Fruit fly (Drosophila melanogaster) whole organism, embryonic: ENCODE data around the gene CG6216.

Experiments
- ATbp ChIP-seq: fragments of 200-800 bp; sonication (Bioruptor generic); optimal IDR thresholded peaks from 2 replicates; lab custom pipeline; 2017; ENCODE audit warnings: missing biosample characterization, mild to moderate bottlenecking, missing genetic modification characterization, missing genetic modification reagents
- Bteb2 ChIP-seq: fragments of 200-800 bp; sonication (Bioruptor generic); optimal IDR thresholded peaks from 2 replicates; lab custom pipeline; 2016; ENCODE audit warnings: missing biosample characterization, missing genetic modification characterization
- CG11247 ChIP-seq: fragments of 200-800 bp; sonication (Bioruptor generic); IDR thresholded peaks from 2 replicates; pipeline ENCODE4 v1.3.6; 2022; ENCODE audit warnings: missing biosample characterization, missing genetic modification characterization
- CG12769 ChIP-seq: fragments of 200-800 bp; sonication (Bioruptor generic); optimal IDR thresholded peaks from 2 replicates; lab custom pipeline; 2019; ENCODE audit warnings: missing biosample characterization, mild to moderate bottlenecking, missing genetic modification characterization, moderate library complexity
- CG15073 ChIP-seq: fragments of 200-800 bp; sonication (Bioruptor generic); optimal IDR thresholded peaks from 2 replicates; lab custom pipeline; 2016; ENCODE audit warnings: missing biosample characterization, missing genetic modification characterization
- CG17361 ChIP-seq: fragments of 200-800 bp; sonication (Bioruptor generic); IDR thresholded peaks from 3 replicates; pipeline ENCODE4 v1.3.6; 2022; ENCODE audit warnings: missing biosample characterization, missing genetic modification characterization
- CG17568 ChIP-seq: fragments of 200-800 bp; sonication (Bioruptor generic); optimal IDR thresholded peaks from 2 replicates; lab custom pipeline; 2018; ENCODE audit warnings: missing biosample characterization, mild to moderate bottlenecking, missing genetic modification characterization, moderate library complexity
- CG30403 ChIP-seq: fragments of 200-800 bp; sonication (Bioruptor generic); optimal IDR thresholded peaks from 3 replicates; lab custom pipeline; 2016; ENCODE audit warnings: missing biosample characterization, missing genetic modification characterization
- CG31441 ChIP-seq: fragments of 200-800 bp; sonication (Bioruptor generic); IDR thresholded peaks from 2 replicates; pipeline ENCODE4 v1.3.6; 2022; ENCODE audit warnings: missing biosample characterization, missing genetic modification characterization
- CG3995 ChIP-seq: fragments of 200-800 bp; sonication (Bioruptor generic); optimal IDR thresholded peaks from 3 replicates; lab custom pipeline; 2016; ENCODE audit warnings: missing biosample characterization, missing genetic modification characterization
- CG42726 ChIP-seq: fragments of 200-800 bp; sonication (Bioruptor generic); IDR thresholded peaks from 2 replicates; pipeline ENCODE4 v1.3.6; 2022; ENCODE audit warnings: missing biosample characterization, missing genetic modification characterization; ENCODE audit not compliant: partially characterized antibody
- Eip74EF ChIP-seq, 2 experiments: fragments of 200-800 bp in 1 of 2; fragments of >200 bp in 1 of 2; sonication (Bioruptor generic) in 1 of 2; optimal IDR thresholded peaks; 2 replicates each; lab custom pipeline; 2017 to 2019; ENCODE audit warnings: missing biosample characterization in 2 of 2, missing genetic modification characterization in 2 of 2, mild to moderate bottlenecking in 1 of 2, moderate library complexity in 1 of 2
- Fer3 ChIP-seq: fragments of 200-800 bp; sonication (Bioruptor generic); optimal IDR thresholded peaks from 2 replicates; lab custom pipeline; 2018; ENCODE audit warnings: missing biosample characterization, mild to moderate bottlenecking, missing genetic modification characterization, moderate library complexity
- Gug ChIP-seq: fragments of 200-800 bp; sonication (Bioruptor generic); IDR thresholded peaks from 4 replicates; pipeline ENCODE4 v1.3.6; 2022; ENCODE audit warnings: missing biosample characterization, missing genetic modification characterization
- H2.0 ChIP-seq: fragments of 200-800 bp; sonication (Bioruptor generic); IDR thresholded peaks from 2 replicates; pipeline ENCODE4 v1.3.6; 2022; ENCODE audit warnings: missing biosample characterization, missing genetic modification characterization
- HLH4C ChIP-seq: fragments of 200-800 bp; sonication (Bioruptor generic); IDR thresholded peaks from 3 replicates; pipeline ENCODE4 v1.3.6; 2022; ENCODE audit warnings: missing biosample characterization, missing genetic modification characterization; ENCODE audit not compliant: partially characterized antibody
- Jarid2 ChIP-seq: fragments of 200-800 bp; sonication (Bioruptor generic); optimal IDR thresholded peaks from 3 replicates; lab custom pipeline; 2017; ENCODE audit warnings: mild to moderate bottlenecking, missing biosample characterization, missing genetic modification reagents, missing genetic modification characterization
- Kr ChIP-seq: fragments of 200-800 bp; sonication (Bioruptor generic); optimal IDR thresholded peaks from 2 replicates; lab custom pipeline; 2017; ENCODE audit warnings: missing biosample characterization, mild to moderate bottlenecking, missing genetic modification characterization
- MTF-1 ChIP-seq: fragments of 200-800 bp; sonication (Bioruptor generic); optimal IDR thresholded peaks from 2 replicates; lab custom pipeline; 2018; ENCODE audit warnings: missing biosample characterization, mild to moderate bottlenecking, missing genetic modification characterization, borderline replicate concordance
- Mrtf ChIP-seq: fragments of 200-800 bp; sonication (Bioruptor generic); IDR thresholded peaks from 3 replicates; pipeline ENCODE4 v1.3.6; 2022; ENCODE audit warnings: missing biosample characterization, missing genetic modification characterization
- Scr ChIP-seq: fragments of 200-800 bp; sonication (Bioruptor generic); IDR thresholded peaks from 2 replicates; pipeline ENCODE4 v1.3.6; 2022; ENCODE audit warnings: missing biosample characterization, missing genetic modification characterization; ENCODE audit not compliant: partially characterized antibody
- Ssrp ChIP-seq: fragments of 200-800 bp; sonication (Bioruptor generic); optimal IDR thresholded peaks from 2 replicates; lab custom pipeline; 2018; ENCODE audit warnings: missing biosample characterization, mild to moderate bottlenecking, missing genetic modification characterization, moderate library complexity
- Vsx1 ChIP-seq: fragments of 200-800 bp; sonication (Bioruptor generic); optimal IDR thresholded peaks from 2 replicates; lab custom pipeline; 2017; ENCODE audit warnings: missing biosample characterization, mild to moderate bottlenecking, missing genetic modification characterization, missing genetic modification reagents
- Xrp1 ChIP-seq: fragments of 200-800 bp; sonication (Bioruptor generic); IDR thresholded peaks from 2 replicates; pipeline ENCODE4 v1.3.6; 2022; ENCODE audit warnings: missing biosample characterization, missing genetic modification characterization
- YL-1 ChIP-seq: fragments of 200-800 bp; sonication (Bioruptor generic); optimal IDR thresholded peaks from 3 replicates; lab custom pipeline; 2017; ENCODE audit warnings: missing biosample characterization, mild to moderate bottlenecking, missing genetic modification characterization
- ac ChIP-seq: fragments of 200-800 bp; sonication (Bioruptor generic); optimal IDR thresholded peaks from 3 replicates; lab custom pipeline; 2017; ENCODE audit warnings: missing biosample characterization, mild to moderate bottlenecking, missing genetic modification characterization
- amos ChIP-seq: fragments of 200-800 bp; sonication (Bioruptor generic); IDR thresholded peaks from 2 replicates; pipeline ENCODE4 v1.3.6; 2022; ENCODE audit warnings: missing biosample characterization, missing genetic modification characterization; ENCODE audit not compliant: partially characterized antibody
- ase ChIP-seq: fragments of 200-800 bp; sonication (Bioruptor generic); IDR thresholded peaks from 3 replicates; pipeline ENCODE4 v1.3.6; 2022; ENCODE audit warnings: missing biosample characterization, missing genetic modification characterization
- bbx ChIP-seq: fragments of 200-800 bp; sonication (Bioruptor generic); IDR thresholded peaks from 2 replicates; pipeline ENCODE4 v1.3.6; 2022; ENCODE audit warnings: missing biosample characterization, missing genetic modification characterization; ENCODE audit not compliant: partially characterized antibody
- chinmo ChIP-seq: fragments of 200-800 bp; sonication (Bioruptor generic); IDR thresholded peaks from 4 replicates; pipeline ENCODE4 v1.3.6; 2022; ENCODE audit warnings: missing biosample characterization, missing genetic modification characterization; ENCODE audit not compliant: partially characterized antibody
- crol ChIP-seq: fragments of 200-800 bp; sonication (Bioruptor generic); IDR thresholded peaks from 2 replicates; pipeline ENCODE4 v1.3.6; 2022; ENCODE audit warnings: missing biosample characterization, missing genetic modification characterization
- da ChIP-seq: fragments of 200-800 bp; sonication (Bioruptor generic); optimal IDR thresholded peaks from 2 replicates; lab custom pipeline; 2016; ENCODE audit warnings: missing biosample characterization, missing genetic modification characterization
- dan ChIP-seq: fragments of 200-800 bp; sonication (Bioruptor generic); IDR thresholded peaks from 2 replicates; pipeline ENCODE4 v1.3.6; 2022; ENCODE audit warnings: missing biosample characterization, missing genetic modification characterization
- disco-r ChIP-seq: fragments of 200-800 bp; sonication (Bioruptor generic); optimal IDR thresholded peaks from 2 replicates; lab custom pipeline; 2016; ENCODE audit warnings: missing biosample characterization, missing genetic modification characterization
- fu2 ChIP-seq: fragments of 200-800 bp; sonication (Bioruptor generic); optimal IDR thresholded peaks from 2 replicates; lab custom pipeline; 2016; ENCODE audit warnings: missing biosample characterization, missing genetic modification characterization
- gcm ChIP-seq: fragments of 200-800 bp; sonication (Bioruptor generic); optimal IDR thresholded peaks from 2 replicates; lab custom pipeline; 2019; ENCODE audit warnings: missing biosample characterization, mild to moderate bottlenecking, missing genetic modification characterization, moderate library complexity
- gro ChIP-seq: fragments of 200-800 bp; sonication (Bioruptor generic); optimal IDR thresholded peaks from 2 replicates; lab custom pipeline; 2016; ENCODE audit warnings: missing biosample characterization, missing genetic modification characterization
- her ChIP-seq: fragments of 200-800 bp; sonication (Bioruptor generic); optimal IDR thresholded peaks from 2 replicates; lab custom pipeline; 2016; ENCODE audit warnings: missing biosample characterization, missing genetic modification characterization
- ken ChIP-seq: fragments of 200-800 bp; sonication (Bioruptor generic); IDR thresholded peaks from 3 replicates; pipeline ENCODE4 v1.3.6; 2022; ENCODE audit warnings: missing biosample characterization, missing genetic modification characterization
- klu ChIP-seq: fragments of 200-800 bp; sonication (Bioruptor generic); IDR thresholded peaks from 2 replicates; pipeline ENCODE4 v1.3.6; 2022; ENCODE audit warnings: missing biosample characterization, missing genetic modification characterization
- lilli ChIP-seq: fragments of 200-800 bp; sonication (Bioruptor generic); optimal IDR thresholded peaks from 3 replicates; lab custom pipeline; 2016; ENCODE audit warnings: missing biosample characterization, missing genetic modification characterization
- mirr ChIP-seq: fragments of 200-800 bp; sonication (Bioruptor generic); optimal IDR thresholded peaks from 3 replicates; lab custom pipeline; 2018; ENCODE audit warnings: missing biosample characterization, mild to moderate bottlenecking, missing genetic modification characterization
- pfk ChIP-seq: fragments of 200-800 bp; sonication (Bioruptor generic); optimal IDR thresholded peaks from 2 replicates; lab custom pipeline; 2018; ENCODE audit warnings: missing biosample characterization, mild to moderate bottlenecking, missing genetic modification characterization, moderate library complexity
- scrt ChIP-seq: fragments of 200-800 bp; sonication (Bioruptor generic); optimal IDR thresholded peaks from 2 replicates; lab custom pipeline; 2018; ENCODE audit warnings: missing biosample characterization, mild to moderate bottlenecking, missing genetic modification characterization, moderate library complexity
- sens ChIP-seq: fragments of 200-800 bp; sonication (Bioruptor generic); peaks from one replicate; lab custom pipeline; 2016; ENCODE audit warnings: missing biosample characterization, missing genetic modification characterization
- sna ChIP-seq: fragments of 200-800 bp; sonication (Bioruptor generic); IDR thresholded peaks from 2 replicates; pipeline ENCODE4 v1.3.6; 2022; ENCODE audit warnings: missing biosample characterization, missing genetic modification characterization; ENCODE audit not compliant: partially characterized antibody
- trh ChIP-seq: fragments of 200-800 bp; sonication (Bioruptor generic); optimal IDR thresholded peaks from 2 replicates; lab custom pipeline; 2016; ENCODE audit warnings: missing biosample characterization, missing genetic modification characterization
- ttk ChIP-seq: fragments of 200-800 bp; sonication (Bioruptor generic); IDR thresholded peaks from 2 replicates; pipeline ENCODE4 v2.1.2; 2022; ENCODE audit warnings: missing biosample characterization, missing genetic modification characterization
- zfh1 ChIP-seq: fragments of 200-800 bp; sonication (Bioruptor generic); IDR thresholded peaks from 3 replicates; pipeline ENCODE4 v1.3.6; 2022; ENCODE audit warnings: missing biosample characterization, missing genetic modification characterization

CG6216 gene

DNA sequence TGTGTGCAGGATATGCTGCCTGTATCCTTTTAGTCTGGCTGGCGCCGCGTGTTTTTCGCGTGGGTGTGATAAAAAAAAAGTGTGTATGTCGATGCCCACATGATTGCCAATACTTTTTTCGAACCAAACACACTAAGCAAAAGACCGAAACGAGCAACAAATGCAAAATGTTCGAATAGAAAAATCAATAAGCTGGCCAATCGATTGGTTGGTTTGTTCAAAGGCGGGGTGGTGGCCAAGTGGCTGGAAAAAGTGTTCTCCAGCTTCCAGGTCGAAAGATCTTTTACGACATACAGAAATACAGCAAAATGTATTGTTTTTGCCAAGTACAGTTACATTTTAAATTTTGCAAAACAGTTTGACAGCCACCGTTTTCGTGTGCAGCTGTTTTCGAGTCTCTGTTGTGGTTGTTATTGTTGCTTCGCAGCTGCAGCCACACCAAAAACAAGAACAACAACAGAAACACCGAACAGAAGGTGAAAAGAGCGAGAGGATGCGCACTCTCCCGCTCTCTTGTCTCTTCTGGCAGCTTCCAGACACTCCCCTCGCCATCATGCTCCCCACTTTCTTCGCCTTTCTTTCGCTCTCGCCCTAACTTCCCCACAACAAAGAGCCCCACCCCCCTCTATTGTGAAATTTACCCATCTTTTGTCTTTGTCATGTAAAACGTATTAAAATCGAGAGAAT lies 26.8 kb downstream of the CG6216 start (continued):
- TF ChIP-seq Kr (GFP tag; lab: Kevin White, UChicago) (no peak), Bteb2 (GFP tag; lab: Kevin White, UChicago) (no peak), her (no peak), Eip74EF (GFP tag; optimal IDR thresholded peaks at IDR 0.05; lab: Kevin White, UChicago) (no peak), CG12769 (tag; lab: Kevin White, UChicago) (peak; percentile 2), MTF-1 (no peak), sna (no peak), ac (GFP tag; lab: Kevin White, UChicago) (peak; percentile 29), sens (GFP tag; lab: Kevin White, UChicago) (no peak), CG31441 (GFP tag; lab: Robert Waterston, UW) (no peak), dan (GFP tag; lab: Robert Waterston, UW) (no peak), scrt (GFP tag; lab: Kevin White, UChicago) (peak; percentile 22), bbx (GFP tag; lab: Robert Waterston, UW) (peak; percentile 20; the same call in 1 of the 2 replicates), disco-r (GFP tag; lab: Kevin White, UChicago) (no peak), gcm (GFP tag; lab: Kevin White, UChicago) (no peak), Vsx1 (GFP tag; lab: Kevin White, UChicago) (no peak), fu2 (no peak), CG15073 (no peak), ATbp (no peak), CG17568 (no peak), ttk (no peak), HLH4C (GFP tag; lab: Robert Waterston, UW) (0 out of 3 replicates have a peak, but pooled peaks have one; percentile 19), zfh1 (GFP tag; lab: Robert Waterston, UW) (no peak), pfk (GFP tag; lab: Kevin White, UChicago) (no peak), da (peak; percentile 31), lilli (no peak), Ssrp (tag; lab: Kevin White, UChicago) (no peak), Fer3 (no peak), Scr (no peak), mirr (no peak), CG42726 (GFP tag; lab: Robert Waterston, UW) (no peak), H2.0 (GFP tag; lab: Robert Waterston, UW) (no peak), ase (GFP tag; lab: Robert Waterston, UW) (0 out of 3 replicates have a peak, but pooled peaks have one; percentile 8), YL-1 (GFP tag; lab: Kevin White, UChicago) (no peak), Xrp1 (GFP tag; lab: Robert Waterston, UW) (no peak), ken (peak; percentile 50; the same call in 1 of the 3 replicates), CG3995 (no peak), Mrtf (GFP tag; lab: Robert Waterston, UW) (no peak), trh (GFP tag; lab: Kevin White, UChicago) (no peak), klu (GFP tag; lab: Robert Waterston, UW) (no peak), gro (GFP tag; lab: Kevin White, UChicago) (no peak), amos (GFP tag; lab: Robert Waterston, UW) (no peak), CG11247 (no peak), crol (GFP tag; lab: Robert Waterston, UW) (peak; percentile 96), CG17361 (GFP tag; lab: Robert Waterston, UW) (no peak), Gug (GFP tag; lab: Robert Waterston, UW) (no peak), CG30403 (GFP tag; lab: Kevin White, UChicago) (no peak), Jarid2 (no peak), chinmo (0 out of 4 replicates have a peak, but pooled peaks have one; percentile 31)
